Worm (Caenorhabditis elegans): ENCODE measurements around the gene srb-16.

- no peak for TF ChIP-seq R02D3.7 (tag; optimal IDR thresholded peaks at IDR 0.05)
- no peak for TF ChIP-seq fkh-10 (GFP tag; optimal IDR thresholded peaks at IDR 0.05)
- no peak for TF ChIP-seq T26A8.4 (GFP tag; IDR thresholded peaks at IDR 0.05)
- TF ChIP-seq ama-1 (optimal IDR thresholded peaks at IDR 0.05), result no peak
- TF ChIP-seq nhr-48 (tag; optimal IDR thresholded peaks at IDR 0.05), result no peak
- no peak for TF ChIP-seq snpc-4 (tag; optimal IDR thresholded peaks at IDR 0.05)
- TF ChIP-seq nhr-28 (tag; optimal IDR thresholded peaks at IDR 0.05), result peak; percentile 53
- no peak for TF ChIP-seq pha-4 (GFP tag; IDR thresholded peaks at IDR 0.05)
- no peak for TF ChIP-seq pha-4 (tag; optimal IDR thresholded peaks at IDR 0.05)
- TF ChIP-seq unc-62 (GFP tag; optimal IDR thresholded peaks at IDR 0.05 in 1 of 2), result no peak
- no peak for TF ChIP-seq unc-62 (tag; optimal IDR thresholded peaks at IDR 0.05)
Observed at ce11 chrII:5109693-5110092, 41.0 kb downstream of the srb-16 start, which contains the start of gene F09C12.2.

Measured in whole organism, L4 larva.